Worm (Caenorhabditis elegans) whole organism, late embryonic: ENCODE results near the gene C18E9.7.
A peak's percentile ranks its signal among the peaks of the same experiment; 100 is the strongest.

Source experiments
- C38D4.7 ChIP-seq: fragments of 200-800 bp; sonication (Bioruptor generic); optimal IDR thresholded peaks from 2 replicates; lab custom pipeline; 2018; ENCODE audit warnings: mild to moderate bottlenecking, missing genetic modification characterization, moderate library complexity, missing compliant biosample characterization
- ahr-1 ChIP-seq: sonication (generic microtip); optimal IDR thresholded peaks from 2 replicates; lab custom pipeline; 2016; ENCODE audit warnings: missing genetic modification characterization, missing compliant biosample characterization
- ceh-14 ChIP-seq: sonication (generic microtip); optimal IDR thresholded peaks from 2 replicates; lab custom pipeline; 2016; ENCODE audit warnings: missing genotype, missing genetic modification characterization, missing compliant biosample characterization
- ceh-18 ChIP-seq: sonication (generic microtip); optimal IDR thresholded peaks from 2 replicates; lab custom pipeline; 2016; ENCODE audit warnings: missing genetic modification characterization, missing compliant biosample characterization
- ceh-2 ChIP-seq: sonication (generic microtip); optimal IDR thresholded peaks from 2 replicates; lab custom pipeline; 2016; ENCODE audit warnings: missing genotype, missing genetic modification characterization, missing compliant biosample characterization
- ceh-24 ChIP-seq: sonication (generic microtip); optimal IDR thresholded peaks from 2 replicates; lab custom pipeline; 2016; ENCODE audit warnings: mild to moderate bottlenecking, missing genetic modification characterization, missing compliant biosample characterization
- ceh-30 ChIP-seq: fragments of 150-350 bp; optimal IDR thresholded peaks from 2 replicates; lab custom pipeline; 2014; ENCODE audit warnings: missing biosample characterization, missing genetic modification characterization
- ceh-31 ChIP-seq: sonication (generic microtip); optimal IDR thresholded peaks from 2 replicates; lab custom pipeline; 2016; ENCODE audit warnings: missing genetic modification characterization, missing compliant biosample characterization
- ceh-34 ChIP-seq: sonication (generic microtip); optimal IDR thresholded peaks from 2 replicates; lab custom pipeline; 2016; ENCODE audit warnings: mild to moderate bottlenecking, missing genetic modification characterization, missing compliant biosample characterization
- ceh-48 ChIP-seq: sonication (generic microtip); optimal IDR thresholded peaks from 2 replicates; lab custom pipeline; 2016; ENCODE audit warnings: missing genetic modification characterization, inconsistent platforms, missing compliant biosample characterization
- ceh-6 ChIP-seq: fragments of 200-800 bp; sonication (Bioruptor generic); optimal IDR thresholded peaks from 2 replicates; lab custom pipeline; 2018; ENCODE audit warnings: mild to moderate bottlenecking, missing genetic modification characterization, missing compliant biosample characterization
- ceh-9 ChIP-seq: sonication (generic microtip); optimal IDR thresholded peaks from 2 replicates; lab custom pipeline; 2016; ENCODE audit warnings: mild to moderate bottlenecking, missing genetic modification characterization, inconsistent platforms, missing compliant biosample characterization
- dmd-4 ChIP-seq: sonication (generic microtip); optimal IDR thresholded peaks from 2 replicates; lab custom pipeline; 2016; ENCODE audit warnings: borderline replicate concordance, missing genetic modification characterization, missing compliant biosample characterization
- eyg-1 ChIP-seq: sonication (generic microtip); optimal IDR thresholded peaks from 2 replicates; lab custom pipeline; 2016; ENCODE audit warnings: missing genotype, missing genetic modification characterization, missing compliant biosample characterization
- fax-1 ChIP-seq: sonication (generic microtip); optimal IDR thresholded peaks from 2 replicates; lab custom pipeline; 2016; ENCODE audit warnings: missing genotype, missing genetic modification characterization, missing compliant biosample characterization
- gmeb-2 ChIP-seq: sonication (generic microtip); optimal IDR thresholded peaks from 2 replicates; lab custom pipeline; 2016; ENCODE audit warnings: missing genetic modification characterization, inconsistent platforms, missing compliant biosample characterization
- hlh-13 ChIP-seq: fragments of 200-800 bp; sonication (Bioruptor generic); optimal IDR thresholded peaks from 2 replicates; lab custom pipeline; 2018; ENCODE audit warnings: mild to moderate bottlenecking, missing genetic modification characterization, missing compliant biosample characterization
- mec-3 ChIP-seq: sonication (generic microtip); optimal IDR thresholded peaks from 2 replicates; lab custom pipeline; 2016; ENCODE audit warnings: borderline replicate concordance, missing genetic modification characterization, missing compliant biosample characterization
- nfya-1 ChIP-seq: sonication (generic microtip); optimal IDR thresholded peaks from 2 replicates; lab custom pipeline; 2017; ENCODE audit warnings: missing genetic modification characterization, mild to moderate bottlenecking, missing compliant biosample characterization, antibody characterized with exemption, moderate library complexity
- nhr-232 ChIP-seq: sonication (generic microtip); optimal IDR thresholded peaks from 2 replicates; lab custom pipeline; 2016; ENCODE audit warnings: missing genetic modification characterization, missing compliant biosample characterization
- npax-4 ChIP-seq: sonication (generic microtip); optimal IDR thresholded peaks from 2 replicates; lab custom pipeline; 2016; ENCODE audit warnings: missing genetic modification characterization, missing compliant biosample characterization
- odd-2 ChIP-seq: sonication (generic microtip); optimal IDR thresholded peaks from 2 replicates; lab custom pipeline; 2017; ENCODE audit warnings: antibody characterized with exemption, mild to moderate bottlenecking, missing genetic modification characterization, missing compliant biosample characterization
- pha-4 ChIP-seq: fragments of 150-350 bp; optimal IDR thresholded peaks from 2 replicates; lab custom pipeline; 2018; ENCODE audit warnings: missing biosample characterization, missing genetic modification reagents, missing genetic modification characterization
- sox-4 ChIP-seq: sonication (generic microtip); optimal IDR thresholded peaks from 2 replicates; lab custom pipeline; 2017; ENCODE audit warnings: mild to moderate bottlenecking, missing genetic modification characterization, inconsistent platforms, missing compliant biosample characterization
- syd-9 ChIP-seq: sonication (generic microtip); optimal IDR thresholded peaks from 2 replicates; lab custom pipeline; 2016; ENCODE audit warnings: mild to moderate bottlenecking, missing genetic modification characterization, moderate library complexity, missing compliant biosample characterization
- ttx-3 ChIP-seq: sonication (generic microtip); optimal IDR thresholded peaks from 2 replicates; lab custom pipeline; 2016; ENCODE audit warnings: missing genetic modification reagents, missing genetic modification characterization, missing compliant biosample characterization
- unc-3 ChIP-seq, 2 experiments: fragments of 200-800 bp in 1 of 2; sonication (Bioruptor generic) in 1 of 2; sonication (generic microtip) in 1 of 2; conservative IDR thresholded peaks in 1 of 2; optimal IDR thresholded peaks in 1 of 2; 2 replicates each; pipeline versions ENCODE4 v1.3.6 to Lab custom; 2016 to 2022; ENCODE audit warnings: missing compliant biosample characterization in 2 of 2, missing genetic modification characterization in 2 of 2, missing genetic modification reagents in 1 of 2
- unc-42 ChIP-seq: sonication (generic microtip); optimal IDR thresholded peaks from 2 replicates; lab custom pipeline; 2016; ENCODE audit warnings: missing genotype, missing genetic modification characterization, missing compliant biosample characterization
- unc-55 ChIP-seq: sonication (generic microtip); optimal IDR thresholded peaks from 2 replicates; lab custom pipeline; 2017; ENCODE audit warnings: missing biosample characterization, missing genetic modification reagents, missing genetic modification characterization
- zip-5 ChIP-seq: sonication (generic microtip); optimal IDR thresholded peaks from 2 replicates; lab custom pipeline; 2016; ENCODE audit warnings: missing genetic modification characterization, missing compliant biosample characterization

Gene C18E9.7

ce11 chrII:8959081-8959480, 23.5 kb downstream of the C18E9.7 start:
- TF ChIP-seq unc-55 (GFP tag; lab: Kevin White, UChicago) (peak; percentile 66), ceh-48 (tag; lab: Kevin White, UChicago) (no peak), nfya-1 (tag; lab: Kevin White, UChicago) (no peak), gmeb-2 (tag; lab: Kevin White, UChicago) (no peak), ceh-18 (tag; lab: Kevin White, UChicago) (peak; percentile 16)
- TF ChIP-seq, all 69 proteins: peak for 2

- TF ChIP-seq unc-42 (tag; lab: Kevin White, UChicago) (peak; percentile 95), ceh-31 (tag; lab: Kevin White, UChicago) (no peak), ceh-14 (tag; lab: Kevin White, UChicago) (peak; percentile 9)
- TF ChIP-seq, all 69 proteins: peak for 2
Observed at ce11 chrII:8956896-8957295, 25.7 kb downstream of the C18E9.7 start.

ce11 chrII:8953703-8954102, 28.9 kb downstream of the C18E9.7 start:
- no peak for TF ChIP-seq syd-9 (tag; lab: Kevin White, UChicago)
- TF ChIP-seq hlh-13 (GFP tag; lab: Kevin White, UChicago), result no peak
- no peak for TF ChIP-seq ahr-1 (tag; lab: Kevin White, UChicago)
- no peak for TF ChIP-seq unc-3 (GFP tag; conservative IDR thresholded peaks at IDR 0.05; lab: Robert Waterston, UW)
- no peak for TF ChIP-seq unc-3 (tag; optimal IDR thresholded peaks at IDR 0.05; lab: Kevin White, UChicago)

ce11 chrII:8951270-8951669, 31.3 kb downstream of the C18E9.7 start:
- peak; percentile 43 for TF ChIP-seq ceh-31 (tag; lab: Kevin White, UChicago)
- no peak for TF ChIP-seq ceh-2 (tag; lab: Kevin White, UChicago)
- TF ChIP-seq nhr-232, result no peak
- no peak for TF ChIP-seq nfya-1 (tag; lab: Kevin White, UChicago)
- TF ChIP-seq fax-1, result no peak
- no peak for TF ChIP-seq eyg-1
- no peak for TF ChIP-seq ceh-9 (tag; lab: Kevin White, UChicago)
- TF ChIP-seq ceh-14 (tag; lab: Kevin White, UChicago), result peak; percentile 27
- TF ChIP-seq pha-4 (tag; lab: Kevin White, UChicago), result no peak

- TF ChIP-seq gmeb-2 (tag; lab: Kevin White, UChicago) (no peak), zip-5 (tag; lab: Kevin White, UChicago) (no peak), dmd-4 (tag; lab: Kevin White, UChicago) (no peak), unc-42 (tag; lab: Kevin White, UChicago) (peak; percentile 54), syd-9 (tag; lab: Kevin White, UChicago) (no peak), ceh-6 (GFP tag; lab: Kevin White, UChicago) (no peak)
Observed at ce11 chrII:8948640-8949039, 33.9 kb downstream of the C18E9.7 start.

- TF ChIP-seq nhr-232, result no peak
- TF ChIP-seq gmeb-2 (tag; lab: Kevin White, UChicago), result no peak
- no peak for TF ChIP-seq npax-4 (tag; lab: Kevin White, UChicago)
- TF ChIP-seq mec-3 (tag; lab: Kevin White, UChicago), result no peak
Observed at ce11 chrII:8947391-8947790, 35.2 kb downstream of the C18E9.7 start, which contains the start of gene cutl-15. cutl-15 (minus strand) TSS chrII:8947688.

- TF ChIP-seq ttx-3 (tag; lab: Kevin White, UChicago) (no peak), unc-42 (tag; lab: Kevin White, UChicago) (peak; percentile 82)
- TF ChIP-seq, all 69 proteins: peak for 1
Observed at ce11 chrII:8945167-8945566, 37.4 kb downstream of the C18E9.7 start.

ce11 chrII:8940362-8940940, 42.1 kb downstream of the C18E9.7 start, which contains the start of the genes set-17 and T21B10.4:
set-17 (minus strand) TSS chrII:8940488.
T21B10.4 (plus strand) TSS chrII:8940894.
- TF ChIP-seq unc-42 (tag; lab: Kevin White, UChicago) (no peak), C38D4.7 (GFP tag; lab: Kevin White, UChicago) (no peak), ceh-30 (no peak), sox-4 (tag; lab: Kevin White, UChicago) (no peak), ceh-34 (tag; lab: Kevin White, UChicago) (no peak), odd-2 (tag; lab: Kevin White, UChicago) (no peak), ahr-1 (tag; lab: Kevin White, UChicago) (no peak), ceh-24 (tag; lab: Kevin White, UChicago) (no peak), nhr-232 (no peak)
